Worm (Caenorhabditis elegans) whole organism, L4 larva: ENCODE data around the gene F54H12.4.

Experiments used
- F26F4.8 ChIP-seq: fragments of 200-800 bp; sonication (Bioruptor generic); conservative IDR thresholded peaks from 2 replicates; pipeline ENCODE4 v1.3.6; 2022; ENCODE audit warnings: missing genetic modification characterization, missing compliant biosample characterization
- F37D6.2 ChIP-seq: sonication (generic microtip); optimal IDR thresholded peaks from 2 replicates; lab custom pipeline; 2016; ENCODE audit warnings: mild to moderate bottlenecking, missing genetic modification characterization, missing compliant biosample characterization
- R02D3.7 ChIP-seq: fragments of 150-350 bp; sonication (generic microtip); optimal IDR thresholded peaks from 3 replicates; lab custom pipeline; 2014; ENCODE audit warnings: missing biosample characterization, missing genetic modification characterization
- ZK337.2 ChIP-seq: fragments of 200-800 bp; sonication (Bioruptor generic); IDR thresholded peaks from 2 replicates; pipeline ENCODE4 v1.3.6; 2022; ENCODE audit warnings: missing genetic modification reagents, missing genetic modification characterization, missing compliant biosample characterization
- ZK546.5 ChIP-seq, 2 experiments: sonication (generic microtip); optimal IDR thresholded peaks; 2 replicates each; lab custom pipeline; 2017; ENCODE audit warnings: missing biosample characterization in 2 of 2, missing genetic modification characterization in 2 of 2
- attf-4 ChIP-seq: sonication (generic microtip); optimal IDR thresholded peaks from 3 replicates; lab custom pipeline; 2017; ENCODE audit warnings: missing biosample characterization, missing genetic modification characterization
- ceh-28 ChIP-seq: fragments of 150-350 bp; optimal IDR thresholded peaks from 2 replicates; lab custom pipeline; 2014; ENCODE audit warnings: missing biosample characterization, missing genetic modification reagents, missing genetic modification characterization
- ceh-32 ChIP-seq: sonication (generic microtip); optimal IDR thresholded peaks from 2 replicates; lab custom pipeline; 2016; ENCODE audit warnings: mild to moderate bottlenecking, missing genetic modification characterization, missing compliant biosample characterization; ENCODE audit not compliant: poor library complexity
- ceh-44 ChIP-seq: fragments of 200-800 bp; sonication (Bioruptor generic); IDR thresholded peaks from 2 replicates; pipeline ENCODE4 v1.3.6; 2022; ENCODE audit warnings: missing genetic modification reagents, missing genetic modification characterization, missing compliant biosample characterization
- ceh-62 ChIP-seq: sonication (generic microtip); optimal IDR thresholded peaks from 2 replicates; lab custom pipeline; 2017; ENCODE audit warnings: missing biosample characterization, missing genetic modification characterization
- ces-1 ChIP-seq: fragments of 150-350 bp; sonication (generic microtip); optimal IDR thresholded peaks from 4 replicates; lab custom pipeline; 2014; ENCODE audit warnings: missing biosample characterization, missing genetic modification reagents, missing genetic modification characterization
- cey-2 ChIP-seq: sonication (generic microtip); optimal IDR thresholded peaks from 3 replicates; lab custom pipeline; 2017; ENCODE audit warnings: missing genetic modification characterization, mild to moderate bottlenecking, missing compliant biosample characterization, antibody characterized with exemption, borderline replicate concordance; ENCODE audit not compliant: insufficient read depth
- ctbp-1 ChIP-seq: fragments of 200-800 bp; sonication (Bioruptor generic); IDR thresholded peaks from 2 replicates; pipeline ENCODE4 v1.3.6; 2022; ENCODE audit warnings: missing genetic modification reagents, missing genetic modification characterization, missing compliant biosample characterization
- daf-12 ChIP-seq: fragments of 150-350 bp; optimal IDR thresholded peaks from 2 replicates; lab custom pipeline; 2014; ENCODE audit warnings: missing biosample characterization, missing genetic modification reagents, missing genetic modification characterization
- daf-8 ChIP-seq: fragments of 200-800 bp; sonication (Bioruptor generic); IDR thresholded peaks from 2 replicates; pipeline ENCODE4 v1.3.6; 2022; ENCODE audit warnings: missing genetic modification characterization, missing compliant biosample characterization
- dmd-6 ChIP-seq: fragments of 200-800 bp; sonication (Bioruptor generic); IDR thresholded peaks from 2 replicates; pipeline ENCODE4 v1.3.6; 2022; ENCODE audit warnings: missing genetic modification reagents, missing genetic modification characterization, missing compliant biosample characterization
- dmd-9 ChIP-seq: fragments of 200-800 bp; sonication (Bioruptor generic); IDR thresholded peaks from 2 replicates; pipeline ENCODE4 v1.3.6; 2022; ENCODE audit warnings: missing genetic modification reagents, missing genetic modification characterization, missing compliant biosample characterization
- dpl-1 ChIP-seq: fragments of 150-350 bp; optimal IDR thresholded peaks from 2 replicates; lab custom pipeline; 2014; ENCODE audit warnings: missing biosample characterization, missing genetic modification reagents, missing genetic modification characterization
- duxl-1 ChIP-seq: sonication (generic microtip); optimal IDR thresholded peaks from 2 replicates; lab custom pipeline; 2016; ENCODE audit warnings: mild to moderate bottlenecking, missing genetic modification characterization, moderate library complexity, missing compliant biosample characterization; ENCODE audit not compliant: poor library complexity
- dve-1 ChIP-seq: sonication (generic microtip); optimal IDR thresholded peaks from 2 replicates; lab custom pipeline; 2017; ENCODE audit warnings: antibody characterized with exemption, mild to moderate bottlenecking, missing genetic modification characterization, missing compliant biosample characterization; ENCODE audit not compliant: insufficient read depth
- fos-1 ChIP-seq: fragments of 150-350 bp; optimal IDR thresholded peaks from 2 replicates; lab custom pipeline; 2014; ENCODE audit warnings: missing biosample characterization, missing genetic modification characterization
- lim-7 ChIP-seq: fragments of 200-800 bp; sonication (Bioruptor generic); IDR thresholded peaks from 2 replicates; pipeline ENCODE4 v1.3.6; 2022; ENCODE audit warnings: missing genetic modification characterization, missing compliant biosample characterization
- lin-29 ChIP-seq: fragments of 200-800 bp; sonication (Bioruptor generic); IDR thresholded peaks from 2 replicates; pipeline ENCODE4 v1.3.6; 2022; ENCODE audit warnings: missing genetic modification reagents, missing genetic modification characterization, missing compliant biosample characterization
- lin-38 ChIP-seq: fragments of 200-800 bp; sonication (Bioruptor generic); IDR thresholded peaks from 2 replicates; pipeline ENCODE4 v1.3.6; 2022; ENCODE audit warnings: missing genetic modification reagents, missing genetic modification characterization, missing compliant biosample characterization
- lsy-2 ChIP-seq, 2 experiments: fragments of 150-350 bp in 1 of 2; sonication (generic microtip) in 1 of 2; optimal IDR thresholded peaks; 2 replicates each; lab custom pipeline; 2014 to 2017; ENCODE audit warnings: missing biosample characterization in 2 of 2, missing genetic modification characterization in 2 of 2
- madf-9 ChIP-seq: fragments of 200-800 bp; sonication (Bioruptor generic); conservative IDR thresholded peaks from 2 replicates; pipeline ENCODE4 v1.3.6; 2022; ENCODE audit warnings: missing genetic modification reagents, missing genetic modification characterization, missing compliant biosample characterization
- mdl-1 ChIP-seq, 2 experiments: fragments of 150-350 bp in 1 of 2; sonication (generic microtip) in 1 of 2; optimal IDR thresholded peaks; 2 replicates each; lab custom pipeline; 2014 to 2017; ENCODE audit warnings: missing biosample characterization in 2 of 2, missing genetic modification characterization in 2 of 2
- mes-2 ChIP-seq: sonication (generic microtip); optimal IDR thresholded peaks from 2 replicates; lab custom pipeline; 2016; ENCODE audit warnings: missing genotype, mild to moderate bottlenecking, missing genetic modification characterization, missing compliant biosample characterization; ENCODE audit not compliant: poor library complexity, severe bottlenecking
- mxl-2 ChIP-seq: fragments of 200-800 bp; sonication (Bioruptor generic); conservative IDR thresholded peaks from 2 replicates; pipeline ENCODE4 v1.3.6; 2022; ENCODE audit warnings: missing genetic modification reagents, missing genetic modification characterization, missing compliant biosample characterization
- mxl-3 ChIP-seq: fragments of 200-800 bp; sonication (Bioruptor generic); optimal IDR thresholded peaks from 2 replicates; lab custom pipeline; 2018; ENCODE audit warnings: mild to moderate bottlenecking, missing genetic modification characterization, missing compliant biosample characterization
- nhr-10 ChIP-seq: fragments of 150-350 bp; optimal IDR thresholded peaks from 2 replicates; lab custom pipeline; 2014; ENCODE audit warnings: missing biosample characterization, missing genetic modification characterization
- nhr-111 ChIP-seq: fragments of 200-800 bp; sonication (Bioruptor generic); optimal IDR thresholded peaks from 2 replicates; lab custom pipeline; 2018; ENCODE audit warnings: mild to moderate bottlenecking, missing genetic modification characterization, missing compliant biosample characterization
- nhr-237 ChIP-seq: sonication (generic microtip); optimal IDR thresholded peaks from 2 replicates; lab custom pipeline; 2017; ENCODE audit warnings: missing biosample characterization, missing genetic modification characterization
- nhr-25 ChIP-seq: sonication (generic microtip); optimal IDR thresholded peaks from 2 replicates; lab custom pipeline; 2017; ENCODE audit warnings: missing genetic modification characterization, mild to moderate bottlenecking, missing compliant biosample characterization, antibody characterized with exemption, moderate library complexity, borderline replicate concordance; ENCODE audit not compliant: insufficient read depth
- nhr-6 ChIP-seq: fragments of 150-350 bp; optimal IDR thresholded peaks from 2 replicates; lab custom pipeline; 2014; ENCODE audit warnings: missing biosample characterization, missing genetic modification characterization
- nhr-76 ChIP-seq: fragments of 150-350 bp; optimal IDR thresholded peaks from 2 replicates; lab custom pipeline; 2014; ENCODE audit warnings: missing biosample characterization, missing genetic modification characterization
- nhr-77 ChIP-seq: fragments of 150-350 bp; optimal IDR thresholded peaks from 2 replicates; lab custom pipeline; 2014; ENCODE audit warnings: missing biosample characterization, missing genetic modification characterization
- pha-4 ChIP-seq, 2 experiments: fragments of 150-350 bp in 1 of 2; fragments of 200-800 bp in 1 of 2; sonication (Bioruptor generic) in 1 of 2; IDR thresholded peaks in 1 of 2; optimal IDR thresholded peaks in 1 of 2; 2 replicates each; pipeline versions ENCODE4 v1.3.6 to Lab custom; 2014 to 2022; ENCODE audit warnings: missing genetic modification characterization in 2 of 2, missing genetic modification reagents in 2 of 2, missing biosample characterization in 1 of 2, missing compliant biosample characterization in 1 of 2
- php-3 ChIP-seq: fragments of 200-800 bp; sonication (Bioruptor generic); IDR thresholded peaks from 2 replicates; pipeline ENCODE4 v1.3.6; 2022; ENCODE audit warnings: missing genetic modification reagents, missing genetic modification characterization, missing compliant biosample characterization
- saeg-2 ChIP-seq: fragments of 200-800 bp; sonication (Bioruptor generic); IDR thresholded peaks from 2 replicates; pipeline ENCODE4 v1.3.6; 2022; ENCODE audit warnings: missing genetic modification reagents, missing genetic modification characterization, missing compliant biosample characterization
- sdz-12 ChIP-seq: fragments of 200-800 bp; sonication (Bioruptor generic); optimal IDR thresholded peaks from 2 replicates; lab custom pipeline; 2018; ENCODE audit warnings: mild to moderate bottlenecking, missing genetic modification characterization, missing compliant biosample characterization
- snpc-1.2 ChIP-seq: fragments of 200-800 bp; sonication (Bioruptor generic); IDR thresholded peaks from 2 replicates; pipeline ENCODE4 v1.3.6; 2022; ENCODE audit warnings: missing genetic modification reagents, missing genetic modification characterization, missing compliant biosample characterization
- spr-1 ChIP-seq: sonication (generic microtip); optimal IDR thresholded peaks from 2 replicates; lab custom pipeline; 2016; ENCODE audit warnings: mild to moderate bottlenecking, missing genetic modification characterization, missing compliant biosample characterization
- spr-3 ChIP-seq: fragments of 200-800 bp; sonication (Bioruptor generic); optimal IDR thresholded peaks from 2 replicates; lab custom pipeline; 2018; ENCODE audit warnings: mild to moderate bottlenecking, missing genetic modification characterization, missing compliant biosample characterization
- vab-7 ChIP-seq: fragments of 200-800 bp; sonication (Bioruptor generic); IDR thresholded peaks from 2 replicates; pipeline ENCODE4 v1.3.6; 2022; ENCODE audit warnings: missing genetic modification reagents, missing genetic modification characterization, missing compliant biosample characterization
- zip-2 ChIP-seq: fragments of 150-350 bp; optimal IDR thresholded peaks from 2 replicates; lab custom pipeline; 2014; ENCODE audit warnings: missing biosample characterization, missing genetic modification characterization
- ztf-7 ChIP-seq: fragments of 150-350 bp; optimal IDR thresholded peaks from 2 replicates; lab custom pipeline; 2014; ENCODE audit warnings: missing biosample characterization, missing genetic modification characterization

The F54H12.4 gene

ce11 chrIII:7977224-7977623, 14.7 kb upstream of the F54H12.4 start (continued):
- TF ChIP-seq F37D6.2 (no peak), lin-29 (GFP tag; lab: Robert Waterston, UW) (no peak), dmd-6 (no peak), fos-1 (tag; lab: Kevin White, UChicago) (no peak), daf-8 (GFP tag; lab: Robert Waterston, UW) (no peak), lin-38 (GFP tag; lab: Robert Waterston, UW) (peak; percentile 44; the same call in 1 of the 2 replicates), nhr-237 (tag; lab: Kevin White, UChicago) (no peak), nhr-6 (tag; lab: Kevin White, UChicago) (no peak), vab-7 (GFP tag; lab: Robert Waterston, UW) (0 out of 2 replicates have a peak, but pooled peaks have one; percentile 23), ZK337.2 (GFP tag; lab: Robert Waterston, UW) (no peak), ceh-62 (tag; lab: Kevin White, UChicago) (no peak), ctbp-1 (GFP tag; lab: Robert Waterston, UW) (no peak), ceh-32 (tag; lab: Kevin White, UChicago) (no peak), zip-2 (tag; lab: Kevin White, UChicago) (no peak), dmd-9 (GFP tag; lab: Robert Waterston, UW) (no peak), sdz-12 (GFP tag; lab: Kevin White, UChicago) (peak; percentile 18), nhr-111 (GFP tag; lab: Kevin White, UChicago) (no peak), dve-1 (peak; percentile 19), dpl-1 (GFP tag; lab: Kevin White, UChicago) (no peak), ceh-44 (GFP tag; lab: Robert Waterston, UW) (no peak), cey-2 (tag; lab: Kevin White, UChicago) (no peak), nhr-25 (tag; lab: Kevin White, UChicago) (no peak), lim-7 (GFP tag; lab: Robert Waterston, UW) (no peak), attf-4 (tag; lab: Kevin White, UChicago) (no peak), mdl-1 (tag; optimal IDR thresholded peaks at IDR 0.05; lab: Kevin White, UChicago) (no peak), nhr-76 (tag; lab: Kevin White, UChicago) (no peak), R02D3.7 (tag; lab: Kevin White, UChicago) (no peak), lsy-2 (tag; optimal IDR thresholded peaks at IDR 0.05; lab: Kevin White, UChicago) (peak; percentile 25 to 63), ztf-7 (no peak), F26F4.8 (GFP tag; lab: Robert Waterston, UW) (no peak), mxl-2 (no peak), ceh-28 (tag; lab: Kevin White, UChicago) (no peak), mes-2 (tag; lab: Kevin White, UChicago) (peak; percentile 29), saeg-2 (GFP tag; lab: Robert Waterston, UW) (0 out of 2 replicates have a peak, but pooled peaks have one; percentile 19), duxl-1 (tag; lab: Kevin White, UChicago) (peak; percentile 83), pha-4 (GFP tag; IDR thresholded peaks at IDR 0.05; lab: Robert Waterston, UW) (no peak), pha-4 (tag; optimal IDR thresholded peaks at IDR 0.05; lab: Kevin White, UChicago) (no peak)

DNA sequence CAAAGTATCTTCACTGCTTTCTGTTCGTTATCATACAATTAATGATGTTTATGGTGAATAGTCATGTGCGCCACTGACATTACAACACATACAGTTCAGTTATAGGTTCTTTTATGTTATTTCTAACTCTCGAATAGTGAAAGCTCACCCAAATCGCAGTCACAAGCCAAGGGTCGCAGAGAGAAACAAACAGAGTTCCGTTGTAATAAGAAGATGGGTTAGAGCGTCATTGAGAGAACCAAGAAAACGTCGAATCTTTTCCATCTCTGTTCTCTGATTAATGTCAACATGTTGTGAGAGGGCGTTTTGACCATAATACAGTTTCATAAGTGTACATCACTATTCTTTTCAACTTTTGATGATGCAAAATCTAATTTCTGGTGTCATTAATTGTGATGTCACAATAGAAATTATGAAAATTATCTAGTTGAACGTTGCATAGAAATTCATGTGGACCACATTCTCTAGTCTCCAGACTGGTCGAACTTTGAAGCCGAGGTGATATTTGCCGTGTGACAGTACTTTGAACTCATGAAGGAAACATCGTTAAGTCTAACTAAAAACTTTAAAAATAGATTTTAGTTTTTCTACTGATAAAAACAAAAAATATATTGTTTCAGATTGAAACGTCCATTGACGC, 11.5 kb upstream of the F54H12.4 start:
- TF ChIP-seq nhr-10 (tag; lab: Kevin White, UChicago) (no peak), lim-7 (GFP tag; lab: Robert Waterston, UW) (no peak), nhr-77 (tag; lab: Kevin White, UChicago) (no peak), spr-3 (GFP tag; lab: Kevin White, UChicago) (no peak), mes-2 (tag; lab: Kevin White, UChicago) (no peak), spr-1 (no peak), nhr-6 (tag; lab: Kevin White, UChicago) (peak; percentile 16), pha-4 (GFP tag; IDR thresholded peaks at IDR 0.05; lab: Robert Waterston, UW) (no peak), pha-4 (tag; optimal IDR thresholded peaks at IDR 0.05; lab: Kevin White, UChicago) (no peak), fos-1 (tag; lab: Kevin White, UChicago) (no peak), php-3 (GFP tag; lab: Robert Waterston, UW) (peak; percentile 82), mxl-3 (GFP tag; lab: Kevin White, UChicago) (no peak), mdl-1 (tag; optimal IDR thresholded peaks at IDR 0.05; lab: Kevin White, UChicago) (peak in 1 of 2 experiments; percentile 26), ces-1 (no peak), daf-12 (no peak), lsy-2 (tag; optimal IDR thresholded peaks at IDR 0.05; lab: Kevin White, UChicago) (peak in 1 of 2 experiments; percentile 28), snpc-1.2 (GFP tag; lab: Robert Waterston, UW) (no peak), ZK546.5 (tag; optimal IDR thresholded peaks at IDR 0.05; lab: Kevin White, UChicago) (no peak), madf-9 (GFP tag; lab: Robert Waterston, UW) (no peak)
